Fruit fly (Drosophila melanogaster) whole organism, prepupa: ENCODE measurements around the gene CG32241.

Experiments used
- Blimp-1 ChIP-seq: fragments of 200-800 bp; sonication (Bioruptor generic); optimal IDR thresholded peaks from 3 replicates; lab custom pipeline; 2017; ENCODE audit warnings: missing biosample characterization, missing genetic modification characterization, mild to moderate bottlenecking, moderate library complexity, missing genetic modification reagents
- CG10631 ChIP-seq: fragments of 200-800 bp; sonication (Bioruptor generic); optimal IDR thresholded peaks from 2 replicates; lab custom pipeline; 2016; ENCODE audit warnings: missing biosample characterization, missing genetic modification characterization
- CG10669 ChIP-seq: fragments of 200-800 bp; sonication (Bioruptor generic); optimal IDR thresholded peaks from 3 replicates; lab custom pipeline; 2018; ENCODE audit warnings: missing biosample characterization, mild to moderate bottlenecking, missing genetic modification characterization, moderate library complexity
- CG11294 ChIP-seq: fragments of 200-800 bp; sonication (Bioruptor generic); IDR thresholded peaks from 2 replicates; pipeline ENCODE4 v1.3.6; 2022; ENCODE audit warnings: missing biosample characterization, missing genetic modification characterization
- CG11762 ChIP-seq: fragments of 200-800 bp; sonication (Bioruptor generic); optimal IDR thresholded peaks from 3 replicates; lab custom pipeline; 2016; ENCODE audit warnings: missing biosample characterization, missing genetic modification characterization; ENCODE audit not compliant: insufficient read depth
- CG11902 ChIP-seq: fragments of 200-800 bp; sonication (Bioruptor generic); optimal IDR thresholded peaks from 3 replicates; lab custom pipeline; 2016; ENCODE audit warnings: missing biosample characterization, missing genetic modification characterization
- CG15336 ChIP-seq: fragments of 200-800 bp; sonication (Bioruptor generic); IDR thresholded peaks from 2 replicates; pipeline ENCODE4 v1.3.6; 2022; ENCODE audit warnings: missing biosample characterization, missing genetic modification characterization
- CG1621 ChIP-seq: fragments of 200-800 bp; sonication (Bioruptor generic); optimal IDR thresholded peaks from 3 replicates; lab custom pipeline; 2018; ENCODE audit warnings: missing biosample characterization, mild to moderate bottlenecking, missing genetic modification characterization
- CG16779 ChIP-seq: fragments of 200-800 bp; sonication (Bioruptor generic); optimal IDR thresholded peaks from 3 replicates; lab custom pipeline; 2017; ENCODE audit warnings: missing biosample characterization, mild to moderate bottlenecking, missing genetic modification characterization
- CG3032 ChIP-seq: fragments of 200-800 bp; optimal IDR thresholded peaks from 2 replicates; lab custom pipeline; 2019; ENCODE audit warnings: missing biosample characterization, mild to moderate bottlenecking, missing genetic modification characterization, moderate library complexity
- CG31627 ChIP-seq: fragments of 200-800 bp; sonication (Bioruptor generic); optimal IDR thresholded peaks from 3 replicates; lab custom pipeline; 2016; ENCODE audit warnings: missing biosample characterization, missing genetic modification characterization
- CG32006 ChIP-seq: fragments of 200-800 bp; sonication (Bioruptor generic); optimal IDR thresholded peaks from 3 replicates; lab custom pipeline; 2017; ENCODE audit warnings: missing biosample characterization, mild to moderate bottlenecking, missing genetic modification characterization
- CG6163 ChIP-seq: fragments of 200-800 bp; sonication (Bioruptor generic); IDR thresholded peaks from 3 replicates; pipeline ENCODE4 v1.3.6; 2022; ENCODE audit warnings: missing biosample characterization, missing genetic modification characterization
- CG6276 ChIP-seq: fragments of 200-800 bp; sonication (Bioruptor generic); optimal IDR thresholded peaks from 2 replicates; lab custom pipeline; 2017; ENCODE audit warnings: missing biosample characterization, mild to moderate bottlenecking, missing genetic modification characterization
- CG6792 ChIP-seq: fragments of 200-800 bp; sonication (Bioruptor generic); optimal IDR thresholded peaks from 3 replicates; lab custom pipeline; 2016; ENCODE audit warnings: missing biosample characterization, missing genetic modification characterization
- CG6854 ChIP-seq: fragments of 200-800 bp; sonication (Bioruptor generic); optimal IDR thresholded peaks from 2 replicates; lab custom pipeline; 2017; ENCODE audit warnings: missing biosample characterization, mild to moderate bottlenecking, missing genetic modification characterization
- CG7368 ChIP-seq: fragments of 200-800 bp; sonication (Bioruptor generic); optimal IDR thresholded peaks from 3 replicates; lab custom pipeline; 2016; ENCODE audit warnings: missing biosample characterization, missing genetic modification characterization
- CG8119 ChIP-seq: fragments of 200-800 bp; sonication (Bioruptor generic); IDR thresholded peaks from 3 replicates; pipeline ENCODE4 v1.3.6; 2022; ENCODE audit warnings: missing biosample characterization, missing genetic modification characterization
- CG8319 ChIP-seq: fragments of 200-800 bp; sonication (Bioruptor generic); optimal IDR thresholded peaks from 3 replicates; lab custom pipeline; 2016; ENCODE audit warnings: missing biosample characterization, missing genetic modification characterization
- CG9139 ChIP-seq: fragments of 200-800 bp; sonication (Bioruptor generic); optimal IDR thresholded peaks from 3 replicates; lab custom pipeline; 2017; ENCODE audit warnings: missing biosample characterization, mild to moderate bottlenecking, missing genetic modification characterization
- Eip75B ChIP-seq: fragments of 200-800 bp; sonication (Bioruptor generic); optimal IDR thresholded peaks from 3 replicates; lab custom pipeline; 2016; ENCODE audit warnings: missing biosample characterization, missing genetic modification characterization
- Eip78C ChIP-seq: fragments of 200-800 bp; sonication (Bioruptor generic); peaks from one replicate; lab custom pipeline; 2016; ENCODE audit warnings: missing biosample characterization, missing genetic modification characterization
- Eip93F ChIP-seq: fragments of 200-800 bp; sonication (Bioruptor generic); optimal IDR thresholded peaks from 2 replicates; lab custom pipeline; 2016; ENCODE audit warnings: missing biosample characterization, mild to moderate bottlenecking, missing genetic modification characterization
- Ets21C ChIP-seq: fragments of 200-800 bp; sonication (Bioruptor generic); optimal IDR thresholded peaks from 3 replicates; lab custom pipeline; 2016; ENCODE audit warnings: missing biosample characterization, missing genetic modification characterization
- Hr39 ChIP-seq: fragments of 200-800 bp; sonication (Bioruptor generic); optimal IDR thresholded peaks from 2 replicates; lab custom pipeline; 2016; ENCODE audit warnings: missing biosample characterization, missing genetic modification characterization
- Hr4 ChIP-seq: fragments of 200-800 bp; sonication (Bioruptor generic); optimal IDR thresholded peaks from 3 replicates; lab custom pipeline; 2016; ENCODE audit warnings: missing biosample characterization, missing genetic modification characterization
- Lpt ChIP-seq: fragments of 200-800 bp; sonication (Bioruptor generic); optimal IDR thresholded peaks from 3 replicates; lab custom pipeline; 2016; ENCODE audit warnings: missing biosample characterization, missing genetic modification characterization
- Smox ChIP-seq: fragments of 200-800 bp; sonication (Bioruptor generic); optimal IDR thresholded peaks from 3 replicates; lab custom pipeline; 2016; ENCODE audit warnings: missing biosample characterization, missing genetic modification characterization
- Sox102F ChIP-seq: fragments of 200-800 bp; sonication (Bioruptor generic); optimal IDR thresholded peaks from 2 replicates; lab custom pipeline; 2016; ENCODE audit warnings: missing biosample characterization, mild to moderate bottlenecking, missing genetic modification characterization
- achi ChIP-seq: fragments of 200-800 bp; sonication (Bioruptor generic); optimal IDR thresholded peaks from 3 replicates; lab custom pipeline; 2016; ENCODE audit warnings: missing biosample characterization, missing genetic modification characterization
- cyc ChIP-seq: fragments of 200-800 bp; sonication (Bioruptor generic); optimal IDR thresholded peaks from 3 replicates; lab custom pipeline; 2016; ENCODE audit warnings: missing biosample characterization, missing genetic modification characterization
- dac ChIP-seq: fragments of 200-800 bp; sonication (Bioruptor generic); optimal IDR thresholded peaks from 2 replicates; lab custom pipeline; 2017; ENCODE audit warnings: missing biosample characterization, mild to moderate bottlenecking, missing genetic modification characterization
- dsx ChIP-seq: fragments of 200-800 bp; optimal IDR thresholded peaks from 3 replicates; lab custom pipeline; 2019; ENCODE audit warnings: missing biosample characterization, mild to moderate bottlenecking, missing genetic modification characterization, moderate library complexity; ENCODE audit not compliant: poor library complexity, severe bottlenecking
- esn ChIP-seq: fragments of 200-800 bp; sonication (Bioruptor generic); optimal IDR thresholded peaks from 2 replicates; lab custom pipeline; 2016; ENCODE audit warnings: missing biosample characterization, mild to moderate bottlenecking, missing genetic modification characterization, moderate library complexity
- fd85E ChIP-seq: fragments of 200-800 bp; sonication (Bioruptor generic); optimal IDR thresholded peaks from 3 replicates; lab custom pipeline; 2016; ENCODE audit warnings: missing biosample characterization, missing genetic modification characterization
- fkh ChIP-seq: fragments of 200-800 bp; sonication (Bioruptor generic); optimal IDR thresholded peaks from 3 replicates; lab custom pipeline; 2017; ENCODE audit warnings: missing biosample characterization, mild to moderate bottlenecking, missing genetic modification characterization, moderate library complexity
- net ChIP-seq: fragments of 200-800 bp; sonication (Bioruptor generic); optimal IDR thresholded peaks from 3 replicates; lab custom pipeline; 2016; ENCODE audit warnings: missing biosample characterization, missing genetic modification characterization
- pdm3 ChIP-seq: fragments of 200-800 bp; sonication (Bioruptor generic); optimal IDR thresholded peaks from 3 replicates; lab custom pipeline; 2016; ENCODE audit warnings: missing biosample characterization, missing genetic modification characterization
- salr ChIP-seq, 2 experiments: fragments of 200-800 bp; sonication (Bioruptor generic); optimal IDR thresholded peaks; 3 replicates each; lab custom pipeline; 2016 to 2018; ENCODE audit warnings: missing biosample characterization in 2 of 2, missing genetic modification characterization in 2 of 2, mild to moderate bottlenecking in 1 of 2
- ss ChIP-seq, 2 experiments: fragments of 200-800 bp; sonication (Bioruptor generic); optimal IDR thresholded peaks; 2 replicates in 1 of 2; 3 replicates in 1 of 2; lab custom pipeline; 2017 to 2018; ENCODE audit warnings: mild to moderate bottlenecking in 2 of 2, missing biosample characterization in 2 of 2, missing genetic modification characterization in 2 of 2, moderate library complexity in 1 of 2
- svp ChIP-seq: fragments of 200-800 bp; sonication (Bioruptor generic); peaks from one replicate; lab custom pipeline; 2016; ENCODE audit warnings: missing biosample characterization, missing genetic modification characterization
- topi ChIP-seq: fragments of 200-800 bp; sonication (Bioruptor generic); optimal IDR thresholded peaks from 3 replicates; lab custom pipeline; 2016; ENCODE audit warnings: missing biosample characterization, missing genetic modification characterization

Gene CG32241

DNA sequence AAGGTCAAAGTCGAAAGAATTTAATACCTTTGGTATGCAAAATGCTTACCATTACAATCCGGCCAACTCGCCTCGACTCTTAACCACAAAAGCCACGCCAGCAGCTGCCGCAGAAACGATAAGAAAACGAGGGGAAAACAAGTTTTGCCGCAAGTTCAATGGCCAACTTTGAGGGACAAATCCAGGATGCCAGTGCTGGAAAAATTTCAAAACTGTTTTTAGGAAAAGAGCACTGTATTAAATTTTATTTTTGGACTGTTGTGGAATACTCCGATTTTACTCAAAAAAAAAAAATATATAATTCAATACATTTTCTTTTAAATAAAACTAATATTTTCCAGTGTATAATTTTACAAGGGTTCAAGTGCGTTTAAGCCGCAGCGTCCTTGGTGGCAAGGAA, 28.2 kb upstream of the CG32241 start (continued):
- TF ChIP-seq dac (GFP tag; lab: Kevin White, UChicago), result no peak
- TF ChIP-seq svp (GFP tag; lab: Kevin White, UChicago), result peak; percentile 91
- peak; percentile 78 for TF ChIP-seq CG6792
- TF ChIP-seq Eip93F, result peak; percentile 24
- TF ChIP-seq CG1621, result peak; percentile 83
- TF ChIP-seq CG11294 (GFP tag; lab: Robert Waterston, UW), result no peak
- peak; percentile 45; the same call in 1 of the 2 replicates for TF ChIP-seq CG15336 (GFP tag; lab: Robert Waterston, UW)
- TF ChIP-seq esn, result peak; percentile 80
- no peak for TF ChIP-seq fkh (GFP tag; lab: Kevin White, UChicago)
- TF ChIP-seq CG6854 (GFP tag; lab: Kevin White, UChicago), result no peak
- TF ChIP-seq CG10669 (GFP tag; lab: Kevin White, UChicago), result peak; percentile 79
- TF ChIP-seq CG8119 (GFP tag; lab: Robert Waterston, UW), result peak; percentile 59; the same call in 2 of the 3 replicates
- peak; percentile 83 for TF ChIP-seq achi (GFP tag; lab: Kevin White, UChicago)
- peak; percentile 78 for TF ChIP-seq dsx (GFP tag; lab: Kevin White, UChicago)
- TF ChIP-seq CG9139 (GFP tag; lab: Kevin White, UChicago), result peak; percentile 76
- peak; percentile 42 for TF ChIP-seq CG16779 (tag; lab: Kevin White, UChicago)
- TF ChIP-seq fd85E (GFP tag; lab: Kevin White, UChicago), result no peak
- TF ChIP-seq CG31627 (GFP tag; lab: Kevin White, UChicago), result peak; percentile 55
- TF ChIP-seq CG3032 (tag; lab: Kevin White, UChicago), result peak; percentile 84

DNA sequence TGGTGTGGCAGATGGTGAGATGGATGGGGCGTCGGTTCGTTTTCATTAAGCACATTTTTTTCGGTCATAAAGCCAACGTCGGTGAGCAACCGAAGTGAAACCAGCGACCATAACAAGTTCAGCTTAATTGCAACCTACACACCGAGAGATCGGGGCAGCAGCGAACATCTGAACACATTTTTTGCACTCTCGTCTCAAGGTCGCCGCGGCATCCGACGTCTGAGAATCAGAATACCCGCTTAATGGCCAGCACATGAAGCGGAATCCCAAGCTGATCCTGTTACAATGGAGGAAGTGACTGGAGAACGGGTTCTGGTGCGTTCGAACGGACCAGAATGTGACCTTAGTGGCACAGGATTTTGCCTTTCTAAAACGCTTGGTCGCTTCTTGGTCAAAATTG, 27.2 kb upstream of the CG32241 start:
- TF ChIP-seq CG10631 (GFP tag; lab: Kevin White, UChicago) (no peak), Eip93F (no peak), Sox102F (no peak), CG8319 (GFP tag; lab: Kevin White, UChicago) (no peak), Blimp-1 (GFP tag; lab: Kevin White, UChicago) (peak; percentile 56), ss (GFP tag; optimal IDR thresholded peaks at IDR 0.05; lab: Kevin White, UChicago) (peak in 1 of 2 experiments; percentile 32)

DNA sequence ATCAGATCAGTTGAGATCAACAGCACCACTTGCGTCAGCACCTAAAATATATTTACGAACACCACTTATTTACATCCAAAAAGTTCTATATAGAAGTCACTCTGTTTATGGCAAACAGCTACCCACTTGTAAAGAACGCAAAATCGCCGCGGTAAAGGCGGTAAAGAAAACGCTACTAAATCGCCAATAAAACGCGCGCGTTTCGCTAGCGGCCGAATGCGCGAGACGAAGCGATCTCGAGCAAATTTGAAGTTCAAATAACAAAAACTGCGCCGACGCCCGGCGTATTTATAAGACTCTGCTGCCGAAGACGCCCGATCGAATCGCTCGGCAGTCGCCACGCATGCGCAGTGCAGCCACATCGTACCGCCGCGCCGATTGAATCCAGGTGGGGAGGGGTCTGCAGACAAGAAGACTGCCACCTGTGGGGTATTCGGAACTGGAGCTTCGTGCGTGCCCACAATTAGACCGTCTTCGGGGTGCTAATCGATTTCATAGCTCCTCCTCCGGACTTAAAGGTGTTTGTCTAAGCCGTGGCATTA, 24.3 kb upstream of the CG32241 start, which contains the start of gene CG13722:
TSS of gene CG13722 (minus strand) at position 262 of the 542 bp plus-strand sequence.
- TF ChIP-seq ss (GFP tag; optimal IDR thresholded peaks at IDR 0.05; lab: Kevin White, UChicago), result peak; percentile 28 to 79
- no peak for TF ChIP-seq CG6276 (GFP tag; lab: Kevin White, UChicago)

DNA sequence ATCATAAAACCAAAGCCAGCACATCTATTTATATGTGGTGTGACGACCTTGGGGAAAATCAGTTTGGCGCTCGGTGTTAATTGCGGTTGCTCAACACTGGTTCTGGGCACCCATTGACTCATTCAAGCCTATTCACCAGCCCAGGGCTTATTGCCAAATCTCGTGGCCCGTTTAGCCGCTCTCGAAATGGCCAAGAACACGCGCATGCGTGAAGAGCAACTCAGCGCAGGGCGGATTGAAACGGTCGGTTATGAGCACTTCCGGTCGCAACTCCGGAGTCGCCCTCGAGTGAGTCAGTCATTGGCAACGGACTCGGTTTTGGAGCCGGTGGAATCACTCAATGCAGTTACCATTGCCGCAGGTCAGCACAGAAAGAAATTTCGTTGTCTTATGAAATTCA, 23.1 kb upstream of the CG32241 start:
- TF ChIP-seq CG11902 (GFP tag; lab: Kevin White, UChicago) (no peak), CG8119 (GFP tag; lab: Robert Waterston, UW) (no peak), Hr4 (GFP tag; lab: Kevin White, UChicago) (no peak), CG32006 (GFP tag; lab: Kevin White, UChicago) (no peak), CG6163 (GFP tag; lab: Robert Waterston, UW) (no peak)

DNA sequence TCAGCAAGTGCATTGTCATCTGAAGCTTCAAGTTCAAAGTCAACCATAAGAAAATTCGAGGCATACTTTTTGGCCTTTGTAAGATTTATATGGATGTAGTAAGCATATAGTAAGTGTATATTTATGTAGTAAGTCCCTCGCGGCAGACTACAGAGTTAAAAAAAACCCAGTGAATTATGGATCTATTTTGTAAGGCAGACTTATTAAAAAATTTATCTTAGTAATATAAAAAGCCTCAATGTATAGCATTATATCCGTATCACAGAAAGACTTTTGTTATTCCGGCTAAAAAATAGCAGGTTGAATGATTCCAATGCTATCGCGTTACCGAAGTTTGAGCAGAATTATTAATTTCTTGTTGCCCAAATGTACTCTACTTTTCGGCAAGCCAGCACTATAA, 18.2 kb upstream of the CG32241 start:
- TF ChIP-seq Smox (GFP tag; lab: Kevin White, UChicago) (peak; percentile 3), Eip75B (GFP tag; lab: Kevin White, UChicago) (no peak), CG11762 (no peak), Hr39 (GFP tag; lab: Kevin White, UChicago) (no peak), CG11902 (GFP tag; lab: Kevin White, UChicago) (no peak), net (GFP tag; lab: Kevin White, UChicago) (no peak), CG31627 (GFP tag; lab: Kevin White, UChicago) (no peak), CG15336 (GFP tag; lab: Robert Waterston, UW) (no peak), topi (GFP tag; lab: Kevin White, UChicago) (no peak), cyc (GFP tag; lab: Kevin White, UChicago) (no peak), CG3032 (tag; lab: Kevin White, UChicago) (no peak), CG8119 (GFP tag; lab: Robert Waterston, UW) (no peak), achi (GFP tag; lab: Kevin White, UChicago) (peak; percentile 1), CG11294 (GFP tag; lab: Robert Waterston, UW) (no peak), fkh (GFP tag; lab: Kevin White, UChicago) (no peak), Lpt (no peak), pdm3 (GFP tag; lab: Kevin White, UChicago) (no peak), Ets21C (GFP tag; lab: Kevin White, UChicago) (no peak), CG32006 (GFP tag; lab: Kevin White, UChicago) (no peak), salr (GFP tag; optimal IDR thresholded peaks at IDR 0.05; lab: Kevin White, UChicago) (no peak), CG7368 (no peak), Eip78C (GFP tag; lab: Kevin White, UChicago) (peak; percentile 65), esn (no peak), CG6792 (no peak), Hr4 (GFP tag; lab: Kevin White, UChicago) (peak; percentile 24)
